Fruit fly (Drosophila melanogaster) whole organism, embryonic: Measurements from ENCODE around the gene cbt.

ENCODE experiments used
- Bgb ChIP-seq: fragments of 200-800 bp; sonication (Bioruptor generic); IDR thresholded peaks from 2 replicates; pipeline ENCODE4 v1.3.6; 2022; ENCODE audit warnings: missing biosample characterization, missing genetic modification characterization; ENCODE audit not compliant: partially characterized antibody
- Blimp-1 ChIP-seq: fragments of 200-800 bp; sonication (Bioruptor generic); optimal IDR thresholded peaks from 3 replicates; lab custom pipeline; 2018; ENCODE audit warnings: missing biosample characterization, missing genetic modification characterization, mild to moderate bottlenecking, moderate library complexity, missing genetic modification reagents
- CG10543 ChIP-seq: fragments of 200-800 bp; sonication (Bioruptor generic); optimal IDR thresholded peaks from 3 replicates; lab custom pipeline; 2017; ENCODE audit warnings: missing biosample characterization, mild to moderate bottlenecking, missing genetic modification characterization, moderate library complexity
- CG11456 ChIP-seq: fragments of 200-800 bp; sonication (Bioruptor generic); IDR thresholded peaks from 3 replicates; pipeline ENCODE4 v1.3.6; 2022; ENCODE audit warnings: missing biosample characterization, missing genetic modification characterization
- CG12219 ChIP-seq: fragments of 200-800 bp; sonication (Bioruptor generic); optimal IDR thresholded peaks from 3 replicates; lab custom pipeline; 2018; ENCODE audit warnings: missing biosample characterization, mild to moderate bottlenecking, missing genetic modification characterization
- CG13424 ChIP-seq: fragments of 200-800 bp; sonication (Bioruptor generic); optimal IDR thresholded peaks from 2 replicates; lab custom pipeline; 2019; ENCODE audit warnings: missing biosample characterization, mild to moderate bottlenecking, missing genetic modification characterization, moderate library complexity
- CG14014 ChIP-seq: fragments of 200-800 bp; sonication (Bioruptor generic); IDR thresholded peaks from 2 replicates; pipeline ENCODE4 v1.3.6; 2022; ENCODE audit warnings: missing biosample characterization, missing genetic modification characterization
- CG1647 ChIP-seq: fragments of 200-800 bp; sonication (Bioruptor generic); optimal IDR thresholded peaks from 3 replicates; lab custom pipeline; 2016; ENCODE audit warnings: missing biosample characterization, missing genetic modification characterization
- CG16813 ChIP-seq: fragments of 200-800 bp; sonication (Bioruptor generic); IDR thresholded peaks from 3 replicates; pipeline ENCODE4 v1.3.6; 2022; ENCODE audit warnings: missing biosample characterization, missing genetic modification characterization; ENCODE audit not compliant: partially characterized antibody
- CG17802 ChIP-seq: fragments of 200-800 bp; sonication (Bioruptor generic); optimal IDR thresholded peaks from 2 replicates; lab custom pipeline; 2018; ENCODE audit warnings: missing biosample characterization, mild to moderate bottlenecking, missing genetic modification characterization, moderate library complexity
- CG2129 ChIP-seq: fragments of 200-800 bp; sonication (Bioruptor generic); IDR thresholded peaks from 2 replicates; pipeline ENCODE4 v1.3.6; 2022; ENCODE audit warnings: missing biosample characterization, missing genetic modification characterization; ENCODE audit not compliant: partially characterized antibody
- CG2889 ChIP-seq: fragments of 200-800 bp; sonication (Bioruptor generic); IDR thresholded peaks from 3 replicates; pipeline ENCODE4 v1.3.6; 2022; ENCODE audit warnings: missing biosample characterization, missing genetic modification characterization
- CG32532 ChIP-seq: fragments of 200-800 bp; sonication (Bioruptor generic); IDR thresholded peaks from 2 replicates; pipeline ENCODE4 v1.3.6; 2022; ENCODE audit warnings: missing biosample characterization, missing genetic modification characterization
- CG3995 ChIP-seq: fragments of 200-800 bp; sonication (Bioruptor generic); optimal IDR thresholded peaks from 3 replicates; lab custom pipeline; 2016; ENCODE audit warnings: missing biosample characterization, missing genetic modification characterization
- CG4424 ChIP-seq: fragments of 200-800 bp; sonication (Bioruptor generic); optimal IDR thresholded peaks from 3 replicates; lab custom pipeline; 2016; ENCODE audit warnings: missing biosample characterization, missing genetic modification characterization
- CG5180 ChIP-seq: fragments of 200-800 bp; sonication (Bioruptor generic); optimal IDR thresholded peaks from 3 replicates; lab custom pipeline; 2017; ENCODE audit warnings: missing biosample characterization, missing genetic modification characterization, mild to moderate bottlenecking, moderate library complexity, missing genetic modification reagents
- CG6765 ChIP-seq: fragments of 200-800 bp; sonication (Bioruptor generic); optimal IDR thresholded peaks from 3 replicates; lab custom pipeline; 2017; ENCODE audit warnings: missing biosample characterization, mild to moderate bottlenecking, missing genetic modification characterization
- CG7786 ChIP-seq: fragments of 200-800 bp; sonication (Bioruptor generic); optimal IDR thresholded peaks from 2 replicates; lab custom pipeline; 2016; ENCODE audit warnings: missing biosample characterization, missing genetic modification characterization
- CG7928 ChIP-seq: fragments of 200-800 bp; sonication (Bioruptor generic); optimal IDR thresholded peaks from 2 replicates; lab custom pipeline; 2017; ENCODE audit warnings: missing biosample characterization, mild to moderate bottlenecking, missing genetic modification characterization
- CG7987 ChIP-seq: fragments of 200-800 bp; sonication (Bioruptor generic); optimal IDR thresholded peaks from 2 replicates; lab custom pipeline; 2018; ENCODE audit warnings: missing biosample characterization, mild to moderate bottlenecking, missing genetic modification characterization, moderate library complexity
- CG9437 ChIP-seq: fragments of 200-800 bp; sonication (Bioruptor generic); optimal IDR thresholded peaks from 2 replicates; lab custom pipeline; 2018; ENCODE audit warnings: missing biosample characterization, mild to moderate bottlenecking, missing genetic modification characterization
- CG9797 ChIP-seq: fragments of 200-800 bp; sonication (Bioruptor generic); optimal IDR thresholded peaks from 3 replicates; lab custom pipeline; 2018; ENCODE audit warnings: missing biosample characterization, mild to moderate bottlenecking, missing genetic modification characterization
- CG9876 ChIP-seq: fragments of 200-800 bp; sonication (Bioruptor generic); optimal IDR thresholded peaks from 2 replicates; lab custom pipeline; 2016; ENCODE audit warnings: missing biosample characterization, missing genetic modification characterization
- D19A ChIP-seq: fragments of 200-800 bp; optimal IDR thresholded peaks from 3 replicates; lab custom pipeline; 2019; ENCODE audit warnings: missing biosample characterization, mild to moderate bottlenecking, missing genetic modification characterization, moderate library complexity
- Dad ChIP-seq: fragments of 200-800 bp; sonication (Bioruptor generic); optimal IDR thresholded peaks from 3 replicates; lab custom pipeline; 2016; ENCODE audit warnings: missing biosample characterization, missing genetic modification characterization
- Dfd ChIP-seq, 2 experiments: fragments of >200 bp; optimal IDR thresholded peaks; 2 replicates each; lab custom pipeline; 2017; ENCODE audit warnings: missing biosample characterization in 2 of 2, missing genetic modification characterization in 2 of 2
- Dll ChIP-seq: fragments of 200-800 bp; sonication (Bioruptor generic); IDR thresholded peaks from 4 replicates; pipeline ENCODE4 v1.3.6; 2022; ENCODE audit warnings: missing biosample characterization, missing genetic modification characterization; ENCODE audit not compliant: partially characterized antibody
- ERR ChIP-seq: fragments of 200-800 bp; sonication (Bioruptor generic); optimal IDR thresholded peaks from 2 replicates; lab custom pipeline; 2016; ENCODE audit warnings: missing biosample characterization, missing genetic modification characterization
- H2.0 ChIP-seq: fragments of 200-800 bp; sonication (Bioruptor generic); IDR thresholded peaks from 2 replicates; pipeline ENCODE4 v1.3.6; 2022; ENCODE audit warnings: missing biosample characterization, missing genetic modification characterization
- Hey ChIP-seq: fragments of 200-800 bp; sonication (Bioruptor generic); optimal IDR thresholded peaks from 3 replicates; lab custom pipeline; 2018; ENCODE audit warnings: missing biosample characterization, mild to moderate bottlenecking, missing genetic modification characterization
- Hmx ChIP-seq: fragments of 200-800 bp; sonication (Bioruptor generic); optimal IDR thresholded peaks from 2 replicates; lab custom pipeline; 2016; ENCODE audit warnings: missing biosample characterization, missing genetic modification characterization
- Mad ChIP-seq: fragments of 200-800 bp; sonication (Bioruptor generic); optimal IDR thresholded peaks from 2 replicates; lab custom pipeline; 2016; ENCODE audit warnings: missing biosample characterization, missing genetic modification characterization
- Nf-YA ChIP-seq: fragments of 200-800 bp; sonication (Bioruptor generic); IDR thresholded peaks from 2 replicates; pipeline ENCODE4 v1.3.6; 2022; ENCODE audit warnings: missing biosample characterization, missing genetic modification characterization
- Ssrp ChIP-seq: fragments of 200-800 bp; sonication (Bioruptor generic); optimal IDR thresholded peaks from 2 replicates; lab custom pipeline; 2018; ENCODE audit warnings: missing biosample characterization, mild to moderate bottlenecking, missing genetic modification characterization, moderate library complexity
- ap ChIP-seq: fragments of 200-800 bp; sonication (Bioruptor generic); IDR thresholded peaks from 2 replicates; pipeline ENCODE4 v1.3.6; 2022; ENCODE audit warnings: missing biosample characterization, missing genetic modification characterization
- ato ChIP-seq: fragments of 200-800 bp; sonication (Bioruptor generic); IDR thresholded peaks from 2 replicates; pipeline ENCODE4 v1.3.6; 2022; ENCODE audit warnings: missing biosample characterization, missing genetic modification characterization; ENCODE audit not compliant: partially characterized antibody
- btn ChIP-seq: fragments of 200-800 bp; sonication (Bioruptor generic); optimal IDR thresholded peaks from 2 replicates; lab custom pipeline; 2016; ENCODE audit warnings: missing biosample characterization, missing genetic modification characterization
- emc ChIP-seq: fragments of 200-800 bp; sonication (Bioruptor generic); optimal IDR thresholded peaks from 2 replicates; lab custom pipeline; 2016; ENCODE audit warnings: missing biosample characterization, missing genetic modification characterization
- grn ChIP-seq: fragments of 200-800 bp; sonication (Bioruptor generic); optimal IDR thresholded peaks from 3 replicates; lab custom pipeline; 2017; ENCODE audit warnings: missing biosample characterization, missing genetic modification characterization
- her ChIP-seq: fragments of 200-800 bp; sonication (Bioruptor generic); optimal IDR thresholded peaks from 2 replicates; lab custom pipeline; 2016; ENCODE audit warnings: missing biosample characterization, missing genetic modification characterization
- kah ChIP-seq: fragments of 200-800 bp; sonication (Bioruptor generic); optimal IDR thresholded peaks from 2 replicates; lab custom pipeline; 2018; ENCODE audit warnings: missing biosample characterization, mild to moderate bottlenecking, missing genetic modification characterization
- lola ChIP-seq, 3 experiments: fragments of >200 bp in 2 of 3; fragments of 200-800 bp in 1 of 3; sonication (Bioruptor generic) in 1 of 3; optimal IDR thresholded peaks; 2 replicates each; lab custom pipeline; 2017 to 2019; ENCODE audit warnings: missing biosample characterization in 3 of 3, missing genetic modification characterization in 3 of 3, mild to moderate bottlenecking in 1 of 3, moderate library complexity in 1 of 3
- mam ChIP-seq: fragments of 200-800 bp; sonication (Bioruptor generic); optimal IDR thresholded peaks from 3 replicates; lab custom pipeline; 2016; ENCODE audit warnings: missing biosample characterization, missing genetic modification characterization
- oc ChIP-seq: fragments of 200-800 bp; sonication (Bioruptor generic); optimal IDR thresholded peaks from 2 replicates; lab custom pipeline; 2018; ENCODE audit warnings: missing biosample characterization, mild to moderate bottlenecking, missing genetic modification characterization, moderate library complexity
- phol ChIP-seq: fragments of 200-800 bp; sonication (Bioruptor generic); optimal IDR thresholded peaks from 3 replicates; lab custom pipeline; 2018; ENCODE audit warnings: missing biosample characterization, mild to moderate bottlenecking, missing genetic modification characterization, moderate library complexity
- ro ChIP-seq: fragments of 200-800 bp; sonication (Bioruptor generic); IDR thresholded peaks from 2 replicates; pipeline ENCODE4 v1.3.6; 2022; ENCODE audit warnings: missing biosample characterization, missing genetic modification characterization
- sd ChIP-seq: fragments of 200-800 bp; sonication (Bioruptor generic); optimal IDR thresholded peaks from 3 replicates; lab custom pipeline; 2018; ENCODE audit warnings: missing biosample characterization, mild to moderate bottlenecking, missing genetic modification characterization, moderate library complexity
- tap ChIP-seq: fragments of 200-800 bp; optimal IDR thresholded peaks from 3 replicates; lab custom pipeline; 2019; ENCODE audit warnings: missing biosample characterization, mild to moderate bottlenecking, missing genetic modification characterization, moderate library complexity
- unpg ChIP-seq: fragments of 200-800 bp; sonication (Bioruptor generic); optimal IDR thresholded peaks from 3 replicates; lab custom pipeline; 2018; ENCODE audit warnings: missing biosample characterization, mild to moderate bottlenecking, missing genetic modification characterization, moderate library complexity
- z ChIP-seq: fragments of 200-800 bp; sonication (Bioruptor generic); IDR thresholded peaks from 3 replicates; pipeline ENCODE4 v1.3.6; 2022; ENCODE audit warnings: missing biosample characterization, missing genetic modification characterization

cbt gene

dm6 chr2L:510534-511014 is 31.1 kb upstream of the cbt start (continued):
- TF ChIP-seq CG2129 (GFP tag; lab: Robert Waterston, UW) (no peak), CG9437 (no peak), CG10543 (peak; percentile 79), ro (GFP tag; lab: Robert Waterston, UW) (no peak), sd (peak; percentile 49), CG6765 (GFP tag; lab: Kevin White, UChicago) (peak; percentile 55), Dfd (GFP tag; optimal IDR thresholded peaks at IDR 0.05; lab: Kevin White, UChicago) (no peak), emc (no peak), CG4424 (GFP tag; lab: Kevin White, UChicago) (peak; percentile 52), CG12219 (GFP tag; lab: Kevin White, UChicago) (peak; percentile 52), unpg (GFP tag; lab: Kevin White, UChicago) (peak; percentile 61), CG7987 (GFP tag; lab: Kevin White, UChicago) (peak; percentile 67), oc (tag; lab: Kevin White, UChicago) (peak; percentile 50), lola (GFP tag; optimal IDR thresholded peaks at IDR 0.05; lab: Kevin White, UChicago) (peak in 1 of 3 experiments; percentile 75), Mad (GFP tag; lab: Kevin White, UChicago) (no peak), Blimp-1 (GFP tag; lab: Kevin White, UChicago) (peak; percentile 69), ap (GFP tag; lab: Robert Waterston, UW) (no peak), D19A (tag; lab: Kevin White, UChicago) (peak; percentile 55), grn (GFP tag; lab: Kevin White, UChicago) (peak; percentile 68), her (GFP tag; lab: Kevin White, UChicago) (peak; percentile 60), CG7928 (no peak), Bgb (GFP tag; lab: Robert Waterston, UW) (no peak), CG32532 (GFP tag; lab: Robert Waterston, UW) (no peak), Nf-YA (GFP tag; lab: Robert Waterston, UW) (0 out of 2 replicates have a peak, but pooled peaks have one; percentile 27), CG7786 (GFP tag; lab: Kevin White, UChicago) (peak; percentile 40), z (peak; percentile 68; the same call in 2 of the 3 replicates), CG3995 (GFP tag; lab: Kevin White, UChicago) (no peak), CG16813 (GFP tag; lab: Robert Waterston, UW) (no peak), Dll (GFP tag; lab: Robert Waterston, UW) (0 out of 4 replicates have a peak, but pooled peaks have one; percentile 14), H2.0 (GFP tag; lab: Robert Waterston, UW) (no peak), CG11456 (GFP tag; lab: Robert Waterston, UW) (0 out of 3 replicates have a peak, but pooled peaks have one; percentile 60), ato (GFP tag; lab: Robert Waterston, UW) (no peak), CG9876 (GFP tag; lab: Kevin White, UChicago) (peak; percentile 65), CG14014 (GFP tag; lab: Robert Waterston, UW) (peak; percentile 31; the same call in 1 of the 2 replicates), CG2889 (GFP tag; lab: Robert Waterston, UW) (no peak), Ssrp (tag; lab: Kevin White, UChicago) (no peak), Hey (tag; lab: Kevin White, UChicago) (peak; percentile 40), Dad (GFP tag; lab: Kevin White, UChicago) (no peak), phol (tag; lab: Kevin White, UChicago) (peak; percentile 16), mam (GFP tag; lab: Kevin White, UChicago) (no peak), CG13424 (tag; lab: Kevin White, UChicago) (peak; percentile 48), tap (tag; lab: Kevin White, UChicago) (peak; percentile 17), Hmx (no peak), CG9797 (GFP tag; lab: Kevin White, UChicago) (peak; percentile 37), CG17802 (tag; lab: Kevin White, UChicago) (peak; percentile 14), CG5180 (peak; percentile 70), CG1647 (GFP tag; lab: Kevin White, UChicago) (peak; percentile 30), kah (peak; percentile 68), btn (GFP tag; lab: Kevin White, UChicago) (peak; percentile 66), ERR (GFP tag; lab: Kevin White, UChicago) (no peak)
